Fruit fly (Drosophila melanogaster): ENCODE data around the gene Nek2.

The Nek2 gene

dm6 chrX:7888386-7889024 is 2.9 kb downstream of the Nek2 start, which contains the start of gene Acat1 (continued):
- TF ChIP-seq CG15336 (GFP tag; IDR thresholded peaks at IDR 0.05): peak; percentile 65
- peak; percentile 1 to 42 for TF ChIP-seq ss (GFP tag; optimal IDR thresholded peaks at IDR 0.05)
- peak; percentile 84 for TF ChIP-seq Met (GFP tag; optimal IDR thresholded peaks at IDR 0.05)
- peak; percentile 65 for TF ChIP-seq CG8632 (GFP tag; optimal IDR thresholded peaks at IDR 0.05)
- TF ChIP-seq vri (GFP tag; optimal IDR thresholded peaks at IDR 0.05): peak; percentile 94
- TF ChIP-seq CG8119 (GFP tag; IDR thresholded peaks at IDR 0.05): peak; percentile 39; the same call in 2 of the 3 replicates
- peak; percentile 72 for TF ChIP-seq CG7368 (GFP tag; optimal IDR thresholded peaks at IDR 0.05)
- peak; percentile 84 for TF ChIP-seq topi (GFP tag; optimal IDR thresholded peaks at IDR 0.05)
- no peak for TF ChIP-seq Blimp-1 (GFP tag; optimal IDR thresholded peaks at IDR 0.05)
- TF ChIP-seq dsx (GFP tag; optimal IDR thresholded peaks at IDR 0.05; ENCODE audit: poor library complexity, severe bottlenecking): no peak
- peak; percentile 76 for TF ChIP-seq achi (GFP tag; optimal IDR thresholded peaks at IDR 0.05)
- peak; percentile 78 for TF ChIP-seq net (GFP tag; optimal IDR thresholded peaks at IDR 0.05)
- peak; percentile 81 for TF ChIP-seq cyc (GFP tag; optimal IDR thresholded peaks at IDR 0.05)
- peak; percentile 84 for TF ChIP-seq CG10631 (GFP tag; optimal IDR thresholded peaks at IDR 0.05)
- peak; percentile 76 for TF ChIP-seq Hr4 (GFP tag; optimal IDR thresholded peaks at IDR 0.05)
- peak; percentile 75 for TF ChIP-seq CG31627 (GFP tag; optimal IDR thresholded peaks at IDR 0.05)
- TF ChIP-seq Ets96B (tag; optimal IDR thresholded peaks at IDR 0.05): peak; percentile 60
- peak; percentile 84 for TF ChIP-seq Eip75B (GFP tag; optimal IDR thresholded peaks at IDR 0.05)
- TF ChIP-seq CG34406 (GFP tag; optimal IDR thresholded peaks at IDR 0.05): peak; percentile 57
- no peak for TF ChIP-seq CG16779 (tag; optimal IDR thresholded peaks at IDR 0.05)
- peak; percentile 86 for TF ChIP-seq lz (GFP tag; optimal IDR thresholded peaks at IDR 0.05)
- peak; percentile 41 for TF ChIP-seq Lpt (GFP tag; optimal IDR thresholded peaks at IDR 0.05)
- peak; percentile 58 for TF ChIP-seq CG32006 (GFP tag; optimal IDR thresholded peaks at IDR 0.05)

dm6 chrX:7884360-7884759 is 7.1 kb downstream of the Nek2 start, which contains the start of gene Ir7g:
Gene Ir7g, plus strand, starts transcription at chrX:7884660.
- TF ChIP-seq dac (GFP tag; optimal IDR thresholded peaks at IDR 0.05) (no peak), Smox (GFP tag; optimal IDR thresholded peaks at IDR 0.05) (no peak), CG1621 (tag; optimal IDR thresholded peaks at IDR 0.05) (no peak), CG11762 (GFP tag; optimal IDR thresholded peaks at IDR 0.05; ENCODE audit: insufficient read depth) (no peak), Hr4 (GFP tag; optimal IDR thresholded peaks at IDR 0.05) (no peak), acj6 (GFP tag; optimal IDR thresholded peaks at IDR 0.05) (no peak), Gug (GFP tag; IDR thresholded peaks at IDR 0.05) (no peak), CG32006 (GFP tag; optimal IDR thresholded peaks at IDR 0.05) (no peak), topi (GFP tag; optimal IDR thresholded peaks at IDR 0.05) (no peak), Blimp-1 (GFP tag; optimal IDR thresholded peaks at IDR 0.05) (no peak), Eip93F (GFP tag; optimal IDR thresholded peaks at IDR 0.05) (no peak), Ets96B (tag; optimal IDR thresholded peaks at IDR 0.05) (no peak), fkh (GFP tag; optimal IDR thresholded peaks at IDR 0.05) (no peak), pdm3 (GFP tag; optimal IDR thresholded peaks at IDR 0.05) (no peak), CG11902 (GFP tag; optimal IDR thresholded peaks at IDR 0.05) (no peak), dsx (GFP tag; optimal IDR thresholded peaks at IDR 0.05; ENCODE audit: poor library complexity, severe bottlenecking) (no peak)

dm6 chrX:7883926-7884325 is 7.5 kb downstream of the Nek2 start, which contains the start of gene Ir7f:
Gene Ir7f, minus strand, starts transcription at chrX:7884026.
- TF ChIP-seq CG10669 (GFP tag; optimal IDR thresholded peaks at IDR 0.05) (no peak), CG6276 (GFP tag; optimal IDR thresholded peaks at IDR 0.05) (no peak), CG8632 (GFP tag; optimal IDR thresholded peaks at IDR 0.05) (no peak)

dm6 chrX:7881579-7881978 is 9.9 kb downstream of the Nek2 start, which contains the start of gene Ir7e:
Gene Ir7e, minus strand, starts transcription at chrX:7881679.
- TF ChIP-seq Sox14 (GFP tag; optimal IDR thresholded peaks at IDR 0.05) (no peak), spab (GFP tag; optimal IDR thresholded peaks at IDR 0.05) (no peak), Hr38 (GFP tag; optimal IDR thresholded peaks at IDR 0.05) (no peak), CG6792 (GFP tag; optimal IDR thresholded peaks at IDR 0.05) (no peak), Met (GFP tag; optimal IDR thresholded peaks at IDR 0.05) (no peak), topi (GFP tag; optimal IDR thresholded peaks at IDR 0.05) (no peak), CG31627 (GFP tag; optimal IDR thresholded peaks at IDR 0.05) (no peak), Ets21C (GFP tag; optimal IDR thresholded peaks at IDR 0.05) (no peak), fd59A (GFP tag; optimal IDR thresholded peaks at IDR 0.05) (no peak), lz (GFP tag; optimal IDR thresholded peaks at IDR 0.05) (no peak), Ets96B (tag; optimal IDR thresholded peaks at IDR 0.05) (no peak)

All from whole organism, prepupa.